Fruit fly (Drosophila melanogaster) whole organism, embryonic: ENCODE measurements around the gene Nmdar1.

Experiments used
- Antp ChIP-seq: fragments of 200-800 bp; sonication (Bioruptor generic); optimal IDR thresholded peaks from 3 replicates; lab custom pipeline; 2016; ENCODE audit warnings: missing biosample characterization, missing genetic modification characterization
- Atf6 ChIP-seq: fragments of 200-800 bp; sonication (Bioruptor generic); IDR thresholded peaks from 2 replicates; pipeline ENCODE4 v1.3.6; 2022; ENCODE audit warnings: missing biosample characterization, missing genetic modification characterization
- B-H2 ChIP-seq: fragments of 200-800 bp; sonication (Bioruptor generic); optimal IDR thresholded peaks from 2 replicates; lab custom pipeline; 2018; ENCODE audit warnings: missing biosample characterization, mild to moderate bottlenecking, missing genetic modification characterization
- CG11398 ChIP-seq: fragments of 200-800 bp; sonication (Bioruptor generic); optimal IDR thresholded peaks from 2 replicates; lab custom pipeline; 2016; ENCODE audit warnings: missing biosample characterization, missing genetic modification characterization
- CG13123 ChIP-seq: fragments of 200-800 bp; sonication (Bioruptor generic); optimal IDR thresholded peaks from 2 replicates; lab custom pipeline; 2016; ENCODE audit warnings: missing biosample characterization, missing genetic modification characterization
- CG14441 ChIP-seq: fragments of 200-800 bp; sonication (Bioruptor generic); IDR thresholded peaks from 2 replicates; pipeline ENCODE4 v1.3.6; 2022; ENCODE audit warnings: missing biosample characterization, missing genetic modification characterization
- CG15269 ChIP-seq: fragments of 200-800 bp; sonication (Bioruptor generic); optimal IDR thresholded peaks from 2 replicates; lab custom pipeline; 2018; ENCODE audit warnings: missing biosample characterization, mild to moderate bottlenecking, missing genetic modification characterization, moderate library complexity
- CG15514 ChIP-seq: fragments of 200-800 bp; sonication (Bioruptor generic); optimal IDR thresholded peaks from 3 replicates; lab custom pipeline; 2017; ENCODE audit warnings: missing biosample characterization, missing genetic modification characterization, mild to moderate bottlenecking, moderate library complexity, missing genetic modification reagents
- CG16813 ChIP-seq: fragments of 200-800 bp; sonication (Bioruptor generic); IDR thresholded peaks from 3 replicates; pipeline ENCODE4 v1.3.6; 2022; ENCODE audit warnings: missing biosample characterization, missing genetic modification characterization; ENCODE audit not compliant: partially characterized antibody
- CG1792 ChIP-seq: fragments of 200-800 bp; sonication (Bioruptor generic); optimal IDR thresholded peaks from 2 replicates; lab custom pipeline; 2016; ENCODE audit warnings: missing biosample characterization, missing genetic modification characterization
- CG18262 ChIP-seq: fragments of 200-800 bp; optimal IDR thresholded peaks from 3 replicates; lab custom pipeline; 2019; ENCODE audit warnings: missing biosample characterization, mild to moderate bottlenecking, missing genetic modification characterization, moderate library complexity
- CG18476 ChIP-seq: fragments of 200-800 bp; sonication (Bioruptor generic); optimal IDR thresholded peaks from 2 replicates; lab custom pipeline; 2016; ENCODE audit warnings: missing biosample characterization, mild to moderate bottlenecking, missing genetic modification characterization
- CG2678 ChIP-seq: fragments of 200-800 bp; sonication (Bioruptor generic); optimal IDR thresholded peaks from 3 replicates; lab custom pipeline; 2019; ENCODE audit warnings: missing biosample characterization, mild to moderate bottlenecking, missing genetic modification characterization, moderate library complexity
- CG3281 ChIP-seq: fragments of 200-800 bp; sonication (Bioruptor generic); optimal IDR thresholded peaks from 3 replicates; lab custom pipeline; 2017; ENCODE audit warnings: missing biosample characterization, mild to moderate bottlenecking, missing genetic modification characterization
- CG4820 ChIP-seq: fragments of 200-800 bp; sonication (Bioruptor generic); optimal IDR thresholded peaks from 3 replicates; lab custom pipeline; 2016; ENCODE audit warnings: missing biosample characterization, missing genetic modification characterization
- CG7786 ChIP-seq: fragments of 200-800 bp; sonication (Bioruptor generic); optimal IDR thresholded peaks from 2 replicates; lab custom pipeline; 2016; ENCODE audit warnings: missing biosample characterization, missing genetic modification characterization
- CG8765 ChIP-seq: fragments of 200-800 bp; sonication (Bioruptor generic); IDR thresholded peaks from 2 replicates; pipeline ENCODE4 v1.3.6; 2022; ENCODE audit warnings: missing biosample characterization, missing genetic modification characterization
- CG9797 ChIP-seq: fragments of 200-800 bp; sonication (Bioruptor generic); optimal IDR thresholded peaks from 3 replicates; lab custom pipeline; 2018; ENCODE audit warnings: missing biosample characterization, mild to moderate bottlenecking, missing genetic modification characterization
- Chrac-16 ChIP-seq: fragments of 200-800 bp; sonication (Bioruptor generic); optimal IDR thresholded peaks from 3 replicates; lab custom pipeline; 2016; ENCODE audit warnings: missing biosample characterization, missing genetic modification characterization
- Dip2 ChIP-seq: fragments of 200-800 bp; sonication (Bioruptor generic); IDR thresholded peaks from 2 replicates; pipeline ENCODE4 v1.3.6; 2022; ENCODE audit warnings: missing biosample characterization, missing genetic modification characterization
- HLH54F ChIP-seq: fragments of 200-800 bp; sonication (Bioruptor generic); optimal IDR thresholded peaks from 3 replicates; lab custom pipeline; 2016; ENCODE audit warnings: missing biosample characterization, missing genetic modification characterization
- Lim3 ChIP-seq: fragments of 200-800 bp; sonication (Bioruptor generic); IDR thresholded peaks from 2 replicates; pipeline ENCODE4 v1.3.6; 2022; ENCODE audit warnings: missing biosample characterization, missing genetic modification characterization
- Mes4 ChIP-seq: fragments of 200-800 bp; sonication (Bioruptor generic); optimal IDR thresholded peaks from 2 replicates; lab custom pipeline; 2016; ENCODE audit warnings: missing biosample characterization, missing genetic modification characterization
- Myb ChIP-seq: fragments of 200-800 bp; sonication (Bioruptor generic); optimal IDR thresholded peaks from 2 replicates; lab custom pipeline; 2016; ENCODE audit warnings: missing biosample characterization, missing genetic modification characterization
- NK7.1 ChIP-seq: fragments of 200-800 bp; sonication (Bioruptor generic); optimal IDR thresholded peaks from 3 replicates; lab custom pipeline; 2016; ENCODE audit warnings: missing biosample characterization, missing genetic modification characterization
- Nf-YC ChIP-seq: fragments of 200-800 bp; optimal IDR thresholded peaks from 3 replicates; lab custom pipeline; 2019; ENCODE audit warnings: missing biosample characterization, mild to moderate bottlenecking, missing genetic modification characterization, moderate library complexity
- Opbp ChIP-seq: fragments of 200-800 bp; sonication (Bioruptor generic); IDR thresholded peaks from 3 replicates; pipeline ENCODE4 v1.3.6; 2022; ENCODE audit warnings: missing biosample characterization, missing genetic modification characterization; ENCODE audit not compliant: partially characterized antibody
- Rfx ChIP-seq: fragments of 200-800 bp; sonication (Bioruptor generic); IDR thresholded peaks from 2 replicates; pipeline ENCODE4 v1.3.6; 2022; ENCODE audit warnings: missing biosample characterization, missing genetic modification characterization
- TFAM ChIP-seq: fragments of 200-800 bp; sonication (Bioruptor generic); optimal IDR thresholded peaks from 2 replicates; lab custom pipeline; 2017; ENCODE audit warnings: missing biosample characterization, missing genetic modification characterization, inconsistent platforms
- YL-1 ChIP-seq: fragments of 200-800 bp; sonication (Bioruptor generic); optimal IDR thresholded peaks from 3 replicates; lab custom pipeline; 2017; ENCODE audit warnings: missing biosample characterization, mild to moderate bottlenecking, missing genetic modification characterization
- al ChIP-seq: fragments of 200-800 bp; sonication (Bioruptor generic); IDR thresholded peaks from 2 replicates; pipeline ENCODE4 v1.3.6; 2022; ENCODE audit warnings: missing biosample characterization, missing genetic modification characterization
- amos ChIP-seq: fragments of 200-800 bp; sonication (Bioruptor generic); IDR thresholded peaks from 2 replicates; pipeline ENCODE4 v1.3.6; 2022; ENCODE audit warnings: missing biosample characterization, missing genetic modification characterization; ENCODE audit not compliant: partially characterized antibody
- ash1 ChIP-seq: fragments of 200-800 bp; sonication (Bioruptor generic); optimal IDR thresholded peaks from 2 replicates; lab custom pipeline; 2018; ENCODE audit warnings: missing biosample characterization, mild to moderate bottlenecking, missing genetic modification characterization
- bsh ChIP-seq, 2 experiments: fragments of 200-800 bp; sonication (Bioruptor generic); optimal IDR thresholded peaks; 2 replicates each; lab custom pipeline; 2017 to 2018; ENCODE audit warnings: mild to moderate bottlenecking in 2 of 2, missing biosample characterization in 2 of 2, missing genetic modification characterization in 2 of 2, moderate library complexity in 1 of 2
- btn ChIP-seq: fragments of 200-800 bp; sonication (Bioruptor generic); optimal IDR thresholded peaks from 2 replicates; lab custom pipeline; 2016; ENCODE audit warnings: missing biosample characterization, missing genetic modification characterization
- cg ChIP-seq: fragments of 200-800 bp; sonication (Bioruptor generic); optimal IDR thresholded peaks from 3 replicates; lab custom pipeline; 2019; ENCODE audit warnings: missing biosample characterization, mild to moderate bottlenecking, missing genetic modification characterization, moderate library complexity
- chm ChIP-seq: fragments of 200-800 bp; sonication (Bioruptor generic); IDR thresholded peaks from 2 replicates; pipeline ENCODE4 v1.3.6; 2022; ENCODE audit warnings: missing biosample characterization, missing genetic modification characterization
- croc ChIP-seq: fragments of 200-800 bp; sonication (Bioruptor generic); conservative IDR thresholded peaks from 3 replicates; pipeline ENCODE4 v1.3.6; 2022; ENCODE audit warnings: missing biosample characterization, missing genetic modification characterization
- dmrt11E ChIP-seq: fragments of 200-800 bp; sonication (Bioruptor generic); optimal IDR thresholded peaks from 3 replicates; lab custom pipeline; 2018; ENCODE audit warnings: missing biosample characterization, mild to moderate bottlenecking, missing genetic modification characterization, moderate library complexity
- dpn ChIP-seq, 2 experiments: fragments of 200-800 bp; sonication (Bioruptor generic); optimal IDR thresholded peaks; 3 replicates each; lab custom pipeline; 2016; ENCODE audit warnings: missing biosample characterization in 2 of 2, missing genetic modification characterization in 2 of 2
- dysf ChIP-seq: fragments of 200-800 bp; sonication (Bioruptor generic); IDR thresholded peaks from 3 replicates; pipeline ENCODE4 v1.3.6; 2022; ENCODE audit warnings: missing biosample characterization, missing genetic modification characterization
- fru ChIP-seq: fragments of >200 bp; optimal IDR thresholded peaks from 2 replicates; lab custom pipeline; 2017
- lola ChIP-seq, 3 experiments: fragments of >200 bp in 2 of 3; fragments of 200-800 bp in 1 of 3; sonication (Bioruptor generic) in 1 of 3; optimal IDR thresholded peaks; 2 replicates each; lab custom pipeline; 2017 to 2019; ENCODE audit warnings: missing biosample characterization in 3 of 3, missing genetic modification characterization in 3 of 3, mild to moderate bottlenecking in 1 of 3, moderate library complexity in 1 of 3
- nom ChIP-seq: fragments of 200-800 bp; sonication (Bioruptor generic); optimal IDR thresholded peaks from 2 replicates; lab custom pipeline; 2017; ENCODE audit warnings: missing biosample characterization, missing genetic modification characterization, mild to moderate bottlenecking, moderate library complexity, missing genetic modification reagents
- pan ChIP-seq, 4 experiments: fragments of >200 bp in 3 of 4; fragments of 200-800 bp in 1 of 4; sonication (Bioruptor generic) in 1 of 4; optimal IDR thresholded peaks in 3 of 4; IDR thresholded peaks in 1 of 4; 2 replicates each; pipeline versions ENCODE4 v1.3.6 to Lab custom; 2017 to 2022; ENCODE audit warnings: missing biosample characterization in 2 of 4, missing genetic modification characterization in 2 of 4, mixed read lengths in 1 of 4
- sd ChIP-seq: fragments of 200-800 bp; sonication (Bioruptor generic); optimal IDR thresholded peaks from 3 replicates; lab custom pipeline; 2018; ENCODE audit warnings: missing biosample characterization, mild to moderate bottlenecking, missing genetic modification characterization, moderate library complexity
- tin ChIP-seq: fragments of 200-800 bp; sonication (Bioruptor generic); optimal IDR thresholded peaks from 3 replicates; lab custom pipeline; 2016; ENCODE audit warnings: missing biosample characterization, missing genetic modification characterization
- tll ChIP-seq, 2 experiments: fragments of 200-800 bp in 1 of 2; fragments of >200 bp in 1 of 2; sonication (Bioruptor generic) in 1 of 2; optimal IDR thresholded peaks; 2 replicates each; lab custom pipeline; 2017 to 2019; ENCODE audit warnings: missing biosample characterization in 2 of 2, missing genetic modification characterization in 2 of 2, mild to moderate bottlenecking in 1 of 2, moderate library complexity in 1 of 2
- usp ChIP-seq: fragments of >200 bp; optimal IDR thresholded peaks from 2 replicates; lab custom pipeline; 2017; ENCODE audit warnings: missing biosample characterization, missing genetic modification characterization
- zen2 ChIP-seq: fragments of 200-800 bp; sonication (Bioruptor generic); IDR thresholded peaks from 3 replicates; pipeline ENCODE4 v1.3.6; 2022; ENCODE audit warnings: missing biosample characterization, missing genetic modification characterization; ENCODE audit not compliant: partially characterized antibody

Nmdar1 gene

DNA sequence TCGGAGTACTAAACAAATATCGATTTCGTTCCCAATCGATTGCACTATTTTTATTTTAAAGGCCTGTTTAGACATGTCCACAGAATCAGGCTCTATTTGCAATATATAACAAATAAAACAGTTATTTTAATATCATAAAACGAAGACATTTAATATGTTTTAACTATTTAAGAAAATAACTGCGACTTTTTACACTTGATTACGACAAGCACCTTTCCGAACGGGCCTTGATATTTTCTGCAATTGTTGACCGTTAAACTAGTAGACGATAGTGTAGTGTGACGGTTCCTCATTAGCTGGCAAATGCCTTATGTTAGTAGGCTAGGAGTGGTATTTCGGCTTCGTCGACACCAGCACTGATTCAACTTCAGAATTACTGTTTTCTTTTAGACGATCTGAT, 45.5 kb upstream of the Nmdar1 start, which contains the start of the genes CG2931 and Rheb (continued):
- TF ChIP-seq Lim3 (GFP tag; lab: Robert Waterston, UW), result no peak
- TF ChIP-seq CG9797 (GFP tag; lab: Kevin White, UChicago), result peak; percentile 92
- TF ChIP-seq Mes4 (GFP tag; lab: Kevin White, UChicago), result no peak
- TF ChIP-seq fru (lab: Kevin White, UChicago), result no peak
- TF ChIP-seq Antp (GFP tag; lab: Kevin White, UChicago), result peak; percentile 28
- 0 out of 2 replicates have a peak, but pooled peaks have one; percentile 12 for TF ChIP-seq chm (GFP tag; lab: Robert Waterston, UW)
- no peak for TF ChIP-seq tll (GFP tag; optimal IDR thresholded peaks at IDR 0.05; lab: Kevin White, UChicago)
- peak; percentile 67 for TF ChIP-seq tin (GFP tag; lab: Kevin White, UChicago)
- peak; percentile 67 for TF ChIP-seq Atf6 (GFP tag; lab: Robert Waterston, UW)
- no peak for TF ChIP-seq TFAM (GFP tag; lab: Kevin White, UChicago)
- peak; percentile 83 for TF ChIP-seq CG16813
- peak; percentile 76 for TF ChIP-seq amos (GFP tag; lab: Robert Waterston, UW)
- TF ChIP-seq NK7.1 (GFP tag; lab: Kevin White, UChicago), result no peak
- no peak for TF ChIP-seq nom (GFP tag; lab: Kevin White, UChicago)
- no peak for TF ChIP-seq CG11398
- TF ChIP-seq CG4820 (GFP tag; lab: Kevin White, UChicago), result peak; percentile 61
- peak; percentile 67 for TF ChIP-seq Chrac-16 (GFP tag; lab: Kevin White, UChicago)
- TF ChIP-seq CG2678 (tag; lab: Kevin White, UChicago), result peak; percentile 65
- TF ChIP-seq CG15514 (GFP tag; lab: Kevin White, UChicago), result peak; percentile 81
- peak; percentile 19 for TF ChIP-seq CG7786
- TF ChIP-seq Dip2 (GFP tag; lab: Robert Waterston, UW), result no peak
- peak; percentile 81 for TF ChIP-seq Rfx (GFP tag; lab: Robert Waterston, UW)
- no peak for TF ChIP-seq btn (GFP tag; lab: Kevin White, UChicago)
- peak; percentile 50 to 69 for TF ChIP-seq dpn (GFP tag; optimal IDR thresholded peaks at IDR 0.05; lab: Kevin White, UChicago)
- peak; percentile 72 for TF ChIP-seq B-H2 (GFP tag; lab: Kevin White, UChicago)
- TF ChIP-seq croc (GFP tag; lab: Robert Waterston, UW), result peak; percentile 30; the same call in 1 of the 3 replicates
- peak; percentile 61 for TF ChIP-seq Nf-YC
- TF ChIP-seq dysf (GFP tag; lab: Robert Waterston, UW), result peak; percentile 72
- TF ChIP-seq sd, result no peak
- peak in 1 of 3 experiments; percentile 49 for TF ChIP-seq lola (GFP tag; optimal IDR thresholded peaks at IDR 0.05; lab: Kevin White, UChicago)
- peak; percentile 62 for TF ChIP-seq CG3281
- peak; percentile 46 for TF ChIP-seq HLH54F (GFP tag; lab: Kevin White, UChicago)
- peak; percentile 79 for TF ChIP-seq CG14441 (GFP tag; lab: Robert Waterston, UW)
- TF ChIP-seq dmrt11E (tag; lab: Kevin White, UChicago), result peak; percentile 64
- TF ChIP-seq usp (GFP tag; lab: Kevin White, UChicago), result no peak
- peak; percentile 92 for TF ChIP-seq Myb
- peak; percentile 45; the same call in 1 of the 2 replicates for TF ChIP-seq al (GFP tag; lab: Robert Waterston, UW)
- no peak for TF ChIP-seq ash1 (GFP tag; lab: Kevin White, UChicago)
- TF ChIP-seq cg (GFP tag; lab: Kevin White, UChicago), result peak; percentile 2
- TF ChIP-seq CG18476 (GFP tag; lab: Kevin White, UChicago), result peak; percentile 43
- TF ChIP-seq YL-1 (GFP tag; lab: Kevin White, UChicago), result peak; percentile 87
- no peak for TF ChIP-seq CG1792 (GFP tag; lab: Kevin White, UChicago)
- TF ChIP-seq CG18262 (tag; lab: Kevin White, UChicago), result peak; percentile 57
- TF ChIP-seq CG15269 (tag; lab: Kevin White, UChicago), result peak; percentile 68
- no peak for TF ChIP-seq CG8765 (GFP tag; lab: Robert Waterston, UW)
- TF ChIP-seq CG13123, result peak; percentile 48
- TF ChIP-seq zen2 (GFP tag; lab: Robert Waterston, UW), result no peak; the same call in 2 of the 3 replicates
- TF ChIP-seq bsh (GFP tag; optimal IDR thresholded peaks at IDR 0.05; lab: Kevin White, UChicago), result peak in 1 of 2 experiments; percentile 70
- no peak for TF ChIP-seq pan (optimal IDR thresholded peaks at IDR 0.05; lab: Kevin White, UChicago)
- TF ChIP-seq pan (GFP tag; optimal IDR thresholded peaks at IDR 0.05 in 1 of 2, IDR thresholded peaks at IDR 0.05 in 1 of 2), result peak in 1 of 2 experiments; percentile 79
- TF ChIP-seq Opbp (GFP tag; lab: Robert Waterston, UW), result peak; percentile 44; the same call in 1 of the 3 replicates
